Worm (Caenorhabditis elegans): Measurements from ENCODE around the gene swt-4.

Gene swt-4

DNA sequence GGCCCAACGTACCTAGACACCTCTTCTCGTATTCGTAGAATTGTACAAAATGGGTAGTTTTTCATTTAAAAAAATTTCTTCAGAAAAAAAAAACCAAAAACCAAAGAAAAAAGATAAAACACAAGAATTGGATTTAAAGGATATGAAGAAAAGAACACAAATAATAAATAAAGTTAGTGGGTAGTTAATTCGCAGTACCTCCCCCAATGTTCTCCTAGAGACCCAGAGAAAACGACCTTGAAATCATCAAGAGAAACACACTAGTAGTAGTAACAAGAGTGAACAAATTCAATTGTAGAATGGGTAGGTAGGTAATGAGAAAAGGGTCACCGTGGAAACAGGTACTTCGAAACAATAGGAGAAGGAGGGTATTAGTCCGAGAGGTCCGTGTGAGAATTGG, 51.2 kb downstream of the swt-4 start:
- TF ChIP-seq dpl-1 (GFP tag; optimal IDR thresholded peaks at IDR 0.05): no peak
- TF ChIP-seq dmd-9 (GFP tag; IDR thresholded peaks at IDR 0.05): no peak
- TF ChIP-seq madf-5 (GFP tag; IDR thresholded peaks at IDR 0.05): no peak
- peak in 1 of 2 experiments; percentile 72 for TF ChIP-seq unc-62 (GFP tag; optimal IDR thresholded peaks at IDR 0.05 in 1 of 2)
- TF ChIP-seq unc-62 (tag; optimal IDR thresholded peaks at IDR 0.05): no peak

DNA sequence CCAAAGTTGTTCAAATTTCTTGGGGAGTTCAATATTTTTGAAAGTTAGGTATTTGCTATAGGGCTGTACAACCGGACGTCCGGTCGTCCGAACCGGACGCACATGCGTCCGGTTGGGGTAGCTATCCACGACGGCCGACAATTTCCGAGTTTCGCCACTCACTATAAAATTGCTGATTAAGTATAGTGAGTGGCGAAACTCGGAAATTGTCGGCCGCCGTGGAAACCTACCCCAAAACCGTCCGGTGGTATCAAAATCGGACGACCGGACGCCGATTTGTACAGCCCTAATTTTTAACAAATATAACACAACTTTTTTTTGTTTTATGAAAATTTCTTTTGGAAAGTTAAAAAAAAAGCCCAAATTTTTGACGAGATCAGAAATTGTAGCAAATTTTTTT, 52.6 kb downstream of the swt-4 start:
- TF ChIP-seq lin-38 (GFP tag; IDR thresholded peaks at IDR 0.05): 0 out of 2 replicates have a peak, but pooled peaks have one; percentile 24

Data from whole organism, L4 larva.